Worm (Caenorhabditis elegans): ENCODE data around the gene gpa-18.
A peak's percentile ranks its signal among the peaks of the same experiment; 100 is the strongest.
"Not testable (repeated sequence)": the region's sequence is repeated elsewhere in the genome, so short reads cannot be mapped to it uniquely, and the experiment has no call there.

The gpa-18 gene

ce11 chrIV:5171994-5172528 lies 23.4 kb downstream of the gpa-18 start:
- TF ChIP-seq ref-1 (GFP tag; conservative IDR thresholded peaks at IDR 0.05), result no peak
- TF ChIP-seq ztf-23 (GFP tag; IDR thresholded peaks at IDR 0.05), result no peak
- TF ChIP-seq cog-1 (tag; optimal IDR thresholded peaks at IDR 0.05), result no peak
- no peak for TF ChIP-seq flt-1 (GFP tag; IDR thresholded peaks at IDR 0.05)
- no peak for TF ChIP-seq tab-1 (GFP tag; IDR thresholded peaks at IDR 0.05)
- TF ChIP-seq klf-2 (GFP tag; conservative IDR thresholded peaks at IDR 0.05), result no peak
- TF ChIP-seq T22C8.4 (GFP tag; IDR thresholded peaks at IDR 0.05), result no peak
- TF ChIP-seq ztf-29 (GFP tag; IDR thresholded peaks at IDR 0.05), result no peak
- no peak for TF ChIP-seq med-1 (GFP tag; optimal IDR thresholded peaks at IDR 0.05; ENCODE audit: insufficient read depth)

ce11 chrIV:5169335-5169734 lies 26.1 kb downstream of the gpa-18 start:
- TF ChIP-seq T22C8.4 (GFP tag; IDR thresholded peaks at IDR 0.05), result no peak
- TF ChIP-seq med-1 (GFP tag; optimal IDR thresholded peaks at IDR 0.05; ENCODE audit: insufficient read depth), result no peak
- no peak for TF ChIP-seq ztf-29 (GFP tag; IDR thresholded peaks at IDR 0.05)
- no peak for TF ChIP-seq tab-1 (GFP tag; IDR thresholded peaks at IDR 0.05)
- TF ChIP-seq cog-1 (tag; optimal IDR thresholded peaks at IDR 0.05), result peak; percentile 48
- TF ChIP-seq ref-1 (GFP tag; conservative IDR thresholded peaks at IDR 0.05), result no peak
- TF ChIP-seq ztf-23 (GFP tag; IDR thresholded peaks at IDR 0.05), result no peak
- TF ChIP-seq flt-1 (GFP tag; IDR thresholded peaks at IDR 0.05), result no peak

- TF ChIP-seq ztf-29 (GFP tag; IDR thresholded peaks at IDR 0.05), result no peak
- no peak for TF ChIP-seq med-1 (GFP tag; optimal IDR thresholded peaks at IDR 0.05; ENCODE audit: insufficient read depth)
- TF ChIP-seq ztf-23 (GFP tag; IDR thresholded peaks at IDR 0.05), result no peak
- TF ChIP-seq tab-1 (GFP tag; IDR thresholded peaks at IDR 0.05), result no peak
- no peak for TF ChIP-seq ref-1 (GFP tag; conservative IDR thresholded peaks at IDR 0.05)
- no peak for TF ChIP-seq T22C8.4 (GFP tag; IDR thresholded peaks at IDR 0.05)
- TF ChIP-seq flt-1 (GFP tag; IDR thresholded peaks at IDR 0.05), result no peak
- no peak for TF ChIP-seq cog-1 (tag; optimal IDR thresholded peaks at IDR 0.05)
- no peak for TF ChIP-seq klf-2 (GFP tag; conservative IDR thresholded peaks at IDR 0.05)
Measured at ce11 chrIV:5166030-5166429, 29.4 kb downstream of the gpa-18 start, which contains the start of gene ptp-5.1. Gene ptp-5.1 (plus strand): TSS chrIV:5166330.

DNA sequence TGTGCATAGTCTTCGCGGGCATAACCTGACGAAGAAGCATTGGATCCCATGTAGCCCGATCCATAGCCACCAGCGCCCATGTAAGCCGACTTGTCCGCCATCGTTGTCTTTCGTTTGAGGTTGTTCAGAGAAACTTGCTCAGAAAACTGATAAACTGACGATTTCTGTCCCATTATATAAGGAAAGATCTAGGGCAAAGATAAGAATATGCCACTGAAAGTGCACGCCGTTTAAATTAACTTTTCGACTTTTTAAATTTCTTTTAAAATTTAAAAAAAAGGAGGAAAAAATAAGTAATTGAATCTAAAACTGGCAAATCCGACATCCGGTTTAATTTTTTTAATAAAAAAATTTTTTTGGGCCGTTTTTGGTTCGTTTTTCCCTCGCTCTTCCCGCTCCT lies 29.8 kb downstream of the gpa-18 start, which contains the start of gene nspd-6:
nspd-6 (minus strand) TSS at position 101 of the 400 bp plus-strand sequence.
- TF ChIP-seq tab-1 (GFP tag; IDR thresholded peaks at IDR 0.05); med-1 (GFP tag; optimal IDR thresholded peaks at IDR 0.05; ENCODE audit: insufficient read depth); ref-1 (GFP tag; conservative IDR thresholded peaks at IDR 0.05): not testable (repeated sequence)

ce11 chrIV:5162941-5163340 lies 32.5 kb downstream of the gpa-18 start, which contains the start of the genes nspd-3 and C24D10.2:
Gene nspd-3 (minus strand): TSS chrIV:5163041.
Gene C24D10.2 (plus strand): TSS chrIV:5163339.
- not testable (repeated sequence) for TF ChIP-seq ztf-23 (GFP tag; IDR thresholded peaks at IDR 0.05); ref-1 (GFP tag; conservative IDR thresholded peaks at IDR 0.05); T22C8.4 (GFP tag; IDR thresholded peaks at IDR 0.05)

ce11 chrIV:5160171-5160570 lies 35.3 kb downstream of the gpa-18 start, which contains the start of the genes C24D10.6 and C24D10.4:
Gene C24D10.6 (minus strand): TSS chrIV:5160248.
Gene C24D10.4 (plus strand): TSS chrIV:5160522.
- no peak for TF ChIP-seq cog-1 (tag; optimal IDR thresholded peaks at IDR 0.05)
- TF ChIP-seq ref-1 (GFP tag; conservative IDR thresholded peaks at IDR 0.05), result no peak
- no peak for TF ChIP-seq klf-2 (GFP tag; conservative IDR thresholded peaks at IDR 0.05)
- TF ChIP-seq med-1 (GFP tag; optimal IDR thresholded peaks at IDR 0.05; ENCODE audit: insufficient read depth), result no peak
- TF ChIP-seq flt-1 (GFP tag; IDR thresholded peaks at IDR 0.05), result no peak
- TF ChIP-seq tab-1 (GFP tag; IDR thresholded peaks at IDR 0.05), result no peak
- no peak for TF ChIP-seq ztf-29 (GFP tag; IDR thresholded peaks at IDR 0.05)
- TF ChIP-seq ztf-23 (GFP tag; IDR thresholded peaks at IDR 0.05), result no peak
- TF ChIP-seq T22C8.4 (GFP tag; IDR thresholded peaks at IDR 0.05), result no peak

ce11 chrIV:5157226-5157625 lies 38.2 kb downstream of the gpa-18 start, which contains the start of gene C24D10.49:
Gene C24D10.49 (minus strand): TSS chrIV:5157326.
- no peak for TF ChIP-seq ref-1 (GFP tag; conservative IDR thresholded peaks at IDR 0.05)
- no peak for TF ChIP-seq ztf-23 (GFP tag; IDR thresholded peaks at IDR 0.05)
- TF ChIP-seq klf-2 (GFP tag; conservative IDR thresholded peaks at IDR 0.05), result no peak
- TF ChIP-seq ztf-29 (GFP tag; IDR thresholded peaks at IDR 0.05), result no peak
- TF ChIP-seq cog-1 (tag; optimal IDR thresholded peaks at IDR 0.05), result no peak

DNA sequence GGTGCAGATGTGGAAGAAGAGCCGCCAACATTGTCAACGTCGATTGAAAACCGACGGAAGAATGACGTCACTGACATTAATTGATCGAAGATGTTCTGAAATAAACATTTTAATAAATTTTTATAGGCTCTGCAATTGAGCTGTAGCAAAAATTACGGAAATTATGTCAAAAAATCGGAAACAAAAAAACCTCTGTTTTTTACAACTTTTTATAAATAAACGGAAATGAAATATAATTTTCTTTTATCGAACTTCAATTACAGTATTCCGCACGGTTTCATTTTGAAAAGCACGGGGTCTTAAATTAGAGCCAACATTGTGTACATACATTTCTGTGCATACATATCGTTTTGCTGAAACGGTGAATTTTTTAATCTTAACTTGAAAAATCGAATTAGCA lies 43.0 kb downstream of the gpa-18 start, which contains the start of gene soc-2:
soc-2 (minus strand) TSS at position 101 of the 400 bp plus-strand sequence.
- no peak for TF ChIP-seq T22C8.4 (GFP tag; IDR thresholded peaks at IDR 0.05)
- no peak for TF ChIP-seq med-1 (GFP tag; optimal IDR thresholded peaks at IDR 0.05; ENCODE audit: insufficient read depth)
- no peak for TF ChIP-seq flt-1 (GFP tag; IDR thresholded peaks at IDR 0.05)
- no peak for TF ChIP-seq tab-1 (GFP tag; IDR thresholded peaks at IDR 0.05)
- no peak for TF ChIP-seq ztf-23 (GFP tag; IDR thresholded peaks at IDR 0.05)
- TF ChIP-seq klf-2 (GFP tag; conservative IDR thresholded peaks at IDR 0.05), result no peak
- TF ChIP-seq ztf-29 (GFP tag; IDR thresholded peaks at IDR 0.05), result no peak
- TF ChIP-seq ref-1 (GFP tag; conservative IDR thresholded peaks at IDR 0.05), result no peak
- TF ChIP-seq cog-1 (tag; optimal IDR thresholded peaks at IDR 0.05), result no peak

DNA sequence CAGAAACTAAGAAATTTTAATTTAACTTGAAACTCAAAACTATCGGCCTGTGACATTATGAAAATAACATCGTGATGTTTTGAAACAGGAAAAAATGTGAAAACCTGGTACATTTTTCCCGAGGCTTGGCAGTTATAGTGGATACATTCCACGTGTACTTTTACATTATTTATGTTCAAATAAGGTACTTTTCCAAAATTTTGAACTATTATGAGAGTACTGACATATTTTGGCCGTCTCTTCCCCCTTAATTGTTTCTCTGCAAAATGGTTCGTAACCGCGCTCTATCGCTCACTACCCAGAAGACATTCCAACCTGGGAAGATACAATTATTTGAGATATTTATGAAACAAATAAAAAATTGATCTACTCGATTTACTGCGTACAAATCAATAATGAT lies 45.6 kb downstream of the gpa-18 start, which contains the start of gene C24D10.5:
C24D10.5 (plus strand) TSS at position 301 of the 400 bp plus-strand sequence.
- TF ChIP-seq klf-2 (GFP tag; conservative IDR thresholded peaks at IDR 0.05), result no peak
- TF ChIP-seq flt-1 (GFP tag; IDR thresholded peaks at IDR 0.05), result no peak
- no peak for TF ChIP-seq ztf-23 (GFP tag; IDR thresholded peaks at IDR 0.05)
- no peak for TF ChIP-seq tab-1 (GFP tag; IDR thresholded peaks at IDR 0.05)
- TF ChIP-seq T22C8.4 (GFP tag; IDR thresholded peaks at IDR 0.05), result no peak
- TF ChIP-seq med-1 (GFP tag; optimal IDR thresholded peaks at IDR 0.05; ENCODE audit: insufficient read depth), result no peak
- no peak for TF ChIP-seq ref-1 (GFP tag; conservative IDR thresholded peaks at IDR 0.05)
- no peak for TF ChIP-seq ztf-29 (GFP tag; IDR thresholded peaks at IDR 0.05)
- no peak for TF ChIP-seq cog-1 (tag; optimal IDR thresholded peaks at IDR 0.05)

ce11 chrIV:5139972-5140371 lies 55.5 kb downstream of the gpa-18 start:
- TF ChIP-seq flt-1 (GFP tag; IDR thresholded peaks at IDR 0.05), result no peak
- no peak for TF ChIP-seq ztf-23 (GFP tag; IDR thresholded peaks at IDR 0.05)
- no peak for TF ChIP-seq cog-1 (tag; optimal IDR thresholded peaks at IDR 0.05)
- TF ChIP-seq ref-1 (GFP tag; conservative IDR thresholded peaks at IDR 0.05), result no peak
- TF ChIP-seq klf-2 (GFP tag; conservative IDR thresholded peaks at IDR 0.05), result no peak
- no peak for TF ChIP-seq T22C8.4 (GFP tag; IDR thresholded peaks at IDR 0.05)
- TF ChIP-seq med-1 (GFP tag; optimal IDR thresholded peaks at IDR 0.05; ENCODE audit: insufficient read depth), result no peak
- TF ChIP-seq ztf-29 (GFP tag; IDR thresholded peaks at IDR 0.05), result no peak
- no peak for TF ChIP-seq tab-1 (GFP tag; IDR thresholded peaks at IDR 0.05)
